Fruit fly (Drosophila melanogaster): ENCODE results near the gene Spn77Bc.

Spn77Bc gene

dm6 chr3L:20302081-20302630, 40.3 kb upstream of the Spn77Bc start, which contains the start of gene Pex23 (continued):
- TF ChIP-seq gcm (GFP tag; optimal IDR thresholded peaks at IDR 0.05) (peak; percentile 77), nmo (GFP tag; optimal IDR thresholded peaks at IDR 0.05) (peak; percentile 91), pnt (GFP tag; optimal IDR thresholded peaks at IDR 0.05) (peak; percentile 65), CG7745 (tag; optimal IDR thresholded peaks at IDR 0.05) (no peak), CG2889 (GFP tag; IDR thresholded peaks at IDR 0.05) (peak; percentile 78; the same call in 2 of the 3 replicates), lola (GFP tag; optimal IDR thresholded peaks at IDR 0.05) (peak in 1 of 3 experiments; percentile 80), ham (GFP tag; IDR thresholded peaks at IDR 0.05) (peak; percentile 13; the same call in 1 of the 2 replicates), pzg (GFP tag; optimal IDR thresholded peaks at IDR 0.05) (peak; percentile 81), CG1603 (tag; optimal IDR thresholded peaks at IDR 0.05) (peak; percentile 58), dmrt99B (tag; optimal IDR thresholded peaks at IDR 0.05) (no peak), CG7839 (tag; optimal IDR thresholded peaks at IDR 0.05) (peak; percentile 71), Abd-B (GFP tag; optimal IDR thresholded peaks at IDR 0.05) (peak; percentile 90), crc (GFP tag; optimal IDR thresholded peaks at IDR 0.05) (peak; percentile 30), CG34224 (GFP tag; IDR thresholded peaks at IDR 0.05; ENCODE audit: partially characterized antibody) (peak; percentile 98), Ets65A (GFP tag) (peak; percentile 96), CG9727 (GFP tag; optimal IDR thresholded peaks at IDR 0.05) (peak; percentile 86), hb (GFP tag; IDR thresholded peaks at IDR 0.05; ENCODE audit: partially characterized antibody) (peak; percentile 97), dysf (GFP tag; IDR thresholded peaks at IDR 0.05) (peak; percentile 77), CoRest (tag; optimal IDR thresholded peaks at IDR 0.05) (peak; percentile 89), zen (tag; optimal IDR thresholded peaks at IDR 0.05) (peak; percentile 81), Myb (GFP tag; optimal IDR thresholded peaks at IDR 0.05) (peak; percentile 61), gcm2 (GFP tag; optimal IDR thresholded peaks at IDR 0.05) (no peak), fd102C (GFP tag; optimal IDR thresholded peaks at IDR 0.05) (no peak), CG18764 (GFP tag; optimal IDR thresholded peaks at IDR 0.05) (peak; percentile 86), Dp (GFP tag; optimal IDR thresholded peaks at IDR 0.05) (peak; percentile 42), Ravus (GFP tag; IDR thresholded peaks at IDR 0.05) (peak; percentile 51), vvl (GFP tag; IDR thresholded peaks at IDR 0.05) (peak; percentile 92), H15 (GFP tag; IDR thresholded peaks at IDR 0.05) (peak; percentile 70; the same call in 2 of the 3 replicates), CG10209 (GFP tag; optimal IDR thresholded peaks at IDR 0.05) (peak; percentile 73), tna (GFP tag; IDR thresholded peaks at IDR 0.05; ENCODE audit: partially characterized antibody) (peak; percentile 90), CG11560 (tag; IDR thresholded peaks at IDR 0.05) (peak; percentile 69), CG43689 (GFP tag; IDR thresholded peaks at IDR 0.05) (0 out of 2 replicates have a peak, but pooled peaks have one; percentile 16), Sry-β (GFP tag; optimal IDR thresholded peaks at IDR 0.05) (peak; percentile 66), Neu2 (GFP tag; optimal IDR thresholded peaks at IDR 0.05; ENCODE audit: borderline replicate concordance) (no peak), Oaz (GFP tag; IDR thresholded peaks at IDR 0.05) (peak; percentile 64), scrt (GFP tag; optimal IDR thresholded peaks at IDR 0.05) (no peak), CG12104 (GFP tag; optimal IDR thresholded peaks at IDR 0.05) (peak; percentile 68), Bteb2 (GFP tag; optimal IDR thresholded peaks at IDR 0.05) (peak; percentile 51), fu2 (GFP tag; optimal IDR thresholded peaks at IDR 0.05) (peak; percentile 39), CG17912 (GFP tag; optimal IDR thresholded peaks at IDR 0.05) (peak; percentile 23), bsh (GFP tag; optimal IDR thresholded peaks at IDR 0.05) (peak in 1 of 2 experiments; percentile 80), CG13775 (GFP tag; optimal IDR thresholded peaks at IDR 0.05) (peak; percentile 86), CG7271 (tag; optimal IDR thresholded peaks at IDR 0.05) (peak; percentile 37), CG8281 (tag; optimal IDR thresholded peaks at IDR 0.05) (peak; percentile 20), Fer2 (tag; optimal IDR thresholded peaks at IDR 0.05) (peak; percentile 60), CG15269 (tag; optimal IDR thresholded peaks at IDR 0.05) (no peak), Mad (GFP tag; optimal IDR thresholded peaks at IDR 0.05) (peak; percentile 68), CG1529 (GFP tag; optimal IDR thresholded peaks at IDR 0.05) (no peak), ftz-f1 (GFP tag; optimal IDR thresholded peaks at IDR 0.05) (peak; percentile 42)
